Fruit fly (Drosophila melanogaster) whole organism, embryonic: ENCODE measurements around the gene grass.
A peak's percentile ranks its signal among the peaks of the same experiment; 100 is the strongest.

Experiments
- CG10565 ChIP-seq: fragments of 200-800 bp; sonication (Bioruptor generic); optimal IDR thresholded peaks from 3 replicates; lab custom pipeline; 2016; ENCODE audit warnings: missing biosample characterization, mild to moderate bottlenecking, missing genetic modification characterization
- CG1602 ChIP-seq: fragments of 200-800 bp; sonication (Bioruptor generic); optimal IDR thresholded peaks from 3 replicates; lab custom pipeline; 2016; ENCODE audit warnings: missing biosample characterization, missing genetic modification characterization
- CG17568 ChIP-seq: fragments of 200-800 bp; sonication (Bioruptor generic); optimal IDR thresholded peaks from 2 replicates; lab custom pipeline; 2018; ENCODE audit warnings: missing biosample characterization, mild to moderate bottlenecking, missing genetic modification characterization, moderate library complexity
- CG17612 ChIP-seq: fragments of 200-800 bp; sonication (Bioruptor generic); IDR thresholded peaks from 2 replicates; pipeline ENCODE4 v1.3.6; 2022; ENCODE audit warnings: missing biosample characterization, missing genetic modification characterization
- CG18764 ChIP-seq: fragments of 200-800 bp; sonication (Bioruptor generic); optimal IDR thresholded peaks from 3 replicates; lab custom pipeline; 2016; ENCODE audit warnings: missing biosample characterization, missing genetic modification characterization
- CG31441 ChIP-seq: fragments of 200-800 bp; sonication (Bioruptor generic); IDR thresholded peaks from 2 replicates; pipeline ENCODE4 v1.3.6; 2022; ENCODE audit warnings: missing biosample characterization, missing genetic modification characterization
- CG33213 ChIP-seq: fragments of 200-800 bp; sonication (Bioruptor generic); optimal IDR thresholded peaks from 3 replicates; lab custom pipeline; 2016; ENCODE audit warnings: missing biosample characterization, missing genetic modification characterization
- CG33557 ChIP-seq: fragments of 200-800 bp; sonication (Bioruptor generic); optimal IDR thresholded peaks from 2 replicates; lab custom pipeline; 2019; ENCODE audit warnings: missing biosample characterization, mild to moderate bottlenecking, missing genetic modification characterization, moderate library complexity
- CG4328 ChIP-seq: fragments of 200-800 bp; sonication (Bioruptor generic); optimal IDR thresholded peaks from 3 replicates; lab custom pipeline; 2017; ENCODE audit warnings: missing biosample characterization, missing genetic modification reagents, missing genetic modification characterization
- CG5180 ChIP-seq: fragments of 200-800 bp; sonication (Bioruptor generic); optimal IDR thresholded peaks from 3 replicates; lab custom pipeline; 2017; ENCODE audit warnings: missing biosample characterization, missing genetic modification characterization, mild to moderate bottlenecking, moderate library complexity, missing genetic modification reagents
- CG5245 ChIP-seq: fragments of 200-800 bp; sonication (Bioruptor generic); optimal IDR thresholded peaks from 3 replicates; lab custom pipeline; 2016; ENCODE audit warnings: missing biosample characterization, missing genetic modification characterization
- CG6689 ChIP-seq: fragments of 200-800 bp; sonication (Bioruptor generic); IDR thresholded peaks from 2 replicates; pipeline ENCODE4 v1.3.6; 2022; ENCODE audit warnings: missing biosample characterization, missing genetic modification characterization
- Fer3 ChIP-seq: fragments of 200-800 bp; sonication (Bioruptor generic); optimal IDR thresholded peaks from 2 replicates; lab custom pipeline; 2018; ENCODE audit warnings: missing biosample characterization, mild to moderate bottlenecking, missing genetic modification characterization, moderate library complexity
- Gug ChIP-seq: fragments of 200-800 bp; sonication (Bioruptor generic); IDR thresholded peaks from 4 replicates; pipeline ENCODE4 v1.3.6; 2022; ENCODE audit warnings: missing biosample characterization, missing genetic modification characterization
- HLH3B ChIP-seq: fragments of 200-800 bp; sonication (Bioruptor generic); IDR thresholded peaks from 2 replicates; pipeline ENCODE4 v1.3.6; 2022; ENCODE audit warnings: missing biosample characterization, missing genetic modification characterization
- Hmx ChIP-seq: fragments of 200-800 bp; sonication (Bioruptor generic); optimal IDR thresholded peaks from 2 replicates; lab custom pipeline; 2016; ENCODE audit warnings: missing biosample characterization, missing genetic modification characterization
- Hr3 ChIP-seq: fragments of 200-800 bp; sonication (Bioruptor generic); optimal IDR thresholded peaks from 3 replicates; lab custom pipeline; 2016; ENCODE audit warnings: missing biosample characterization, missing genetic modification characterization
- Hr78 ChIP-seq, 2 experiments: fragments of 200-800 bp in 1 of 2; fragments of >200 bp in 1 of 2; sonication (Bioruptor generic) in 1 of 2; optimal IDR thresholded peaks; 2 replicates each; lab custom pipeline; 2017 to 2019; ENCODE audit warnings: missing biosample characterization in 2 of 2, missing genetic modification characterization in 2 of 2, mild to moderate bottlenecking in 1 of 2, moderate library complexity in 1 of 2
- PHDP ChIP-seq: fragments of 200-800 bp; sonication (Bioruptor generic); optimal IDR thresholded peaks from 3 replicates; lab custom pipeline; 2018; ENCODE audit warnings: missing biosample characterization, mild to moderate bottlenecking, missing genetic modification characterization, moderate library complexity
- Rx ChIP-seq: fragments of 200-800 bp; sonication (Bioruptor generic); IDR thresholded peaks from 2 replicates; pipeline ENCODE4 v1.3.6; 2022; ENCODE audit warnings: missing biosample characterization, missing genetic modification characterization
- Sin3A ChIP-seq: fragments of >200 bp; optimal IDR thresholded peaks from 2 replicates; lab custom pipeline; 2018
- Spps ChIP-seq: fragments of 200-800 bp; sonication (Bioruptor generic); optimal IDR thresholded peaks from 2 replicates; lab custom pipeline; 2018; ENCODE audit warnings: missing biosample characterization, mild to moderate bottlenecking, missing genetic modification characterization
- Taf1 ChIP-seq: fragments of 200-800 bp; sonication (Bioruptor generic); IDR thresholded peaks from 2 replicates; pipeline ENCODE4 v1.3.6; 2022; ENCODE audit warnings: missing biosample characterization, missing genetic modification characterization
- Usf ChIP-seq: fragments of 200-800 bp; sonication (Bioruptor generic); optimal IDR thresholded peaks from 2 replicates; lab custom pipeline; 2017; ENCODE audit warnings: missing genotype, missing biosample characterization, missing genetic modification characterization
- amos ChIP-seq: fragments of 200-800 bp; sonication (Bioruptor generic); IDR thresholded peaks from 2 replicates; pipeline ENCODE4 v1.3.6; 2022; ENCODE audit warnings: missing biosample characterization, missing genetic modification characterization; ENCODE audit not compliant: partially characterized antibody
- bcd ChIP-seq: fragments of 200-800 bp; sonication (Bioruptor generic); optimal IDR thresholded peaks from 2 replicates; lab custom pipeline; 2017; ENCODE audit warnings: missing biosample characterization, mild to moderate bottlenecking, missing genetic modification characterization
- chinmo ChIP-seq: fragments of 200-800 bp; sonication (Bioruptor generic); IDR thresholded peaks from 4 replicates; pipeline ENCODE4 v1.3.6; 2022; ENCODE audit warnings: missing biosample characterization, missing genetic modification characterization; ENCODE audit not compliant: partially characterized antibody
- emc ChIP-seq: fragments of 200-800 bp; sonication (Bioruptor generic); optimal IDR thresholded peaks from 2 replicates; lab custom pipeline; 2016; ENCODE audit warnings: missing biosample characterization, missing genetic modification characterization
- ftz-f1 ChIP-seq: fragments of 200-800 bp; sonication (Bioruptor generic); optimal IDR thresholded peaks from 2 replicates; lab custom pipeline; 2016; ENCODE audit warnings: missing biosample characterization, missing genetic modification characterization
- inv ChIP-seq: fragments of 200-800 bp; sonication (Bioruptor generic); IDR thresholded peaks from 2 replicates; pipeline ENCODE4 v1.3.6; 2022; ENCODE audit warnings: missing biosample characterization, missing genetic modification characterization; ENCODE audit not compliant: partially characterized antibody
- mam ChIP-seq: fragments of 200-800 bp; sonication (Bioruptor generic); optimal IDR thresholded peaks from 3 replicates; lab custom pipeline; 2016; ENCODE audit warnings: missing biosample characterization, missing genetic modification characterization
- oc ChIP-seq: fragments of 200-800 bp; sonication (Bioruptor generic); optimal IDR thresholded peaks from 2 replicates; lab custom pipeline; 2018; ENCODE audit warnings: missing biosample characterization, mild to moderate bottlenecking, missing genetic modification characterization, moderate library complexity
- ro ChIP-seq: fragments of 200-800 bp; sonication (Bioruptor generic); IDR thresholded peaks from 2 replicates; pipeline ENCODE4 v1.3.6; 2022; ENCODE audit warnings: missing biosample characterization, missing genetic modification characterization
- sug ChIP-seq: fragments of 200-800 bp; optimal IDR thresholded peaks from 2 replicates; lab custom pipeline; 2019; ENCODE audit warnings: missing biosample characterization, mild to moderate bottlenecking, missing genetic modification characterization, moderate library complexity
- tap ChIP-seq: fragments of 200-800 bp; optimal IDR thresholded peaks from 3 replicates; lab custom pipeline; 2019; ENCODE audit warnings: missing biosample characterization, mild to moderate bottlenecking, missing genetic modification characterization, moderate library complexity
- tx ChIP-seq: fragments of 200-800 bp; sonication (Bioruptor generic); optimal IDR thresholded peaks from 2 replicates; lab custom pipeline; 2016; ENCODE audit warnings: missing biosample characterization, missing genetic modification characterization
- unc-4 ChIP-seq: fragments of 200-800 bp; sonication (Bioruptor generic); IDR thresholded peaks from 2 replicates; pipeline ENCODE4 v1.3.6; 2022; ENCODE audit warnings: missing biosample characterization, missing genetic modification characterization; ENCODE audit not compliant: partially characterized antibody
- unpg ChIP-seq: fragments of 200-800 bp; sonication (Bioruptor generic); optimal IDR thresholded peaks from 3 replicates; lab custom pipeline; 2018; ENCODE audit warnings: missing biosample characterization, mild to moderate bottlenecking, missing genetic modification characterization, moderate library complexity
- vnd ChIP-seq: fragments of 200-800 bp; sonication (Bioruptor generic); IDR thresholded peaks from 3 replicates; pipeline ENCODE4 v1.3.6; 2022; ENCODE audit warnings: missing biosample characterization, missing genetic modification characterization; ENCODE audit not compliant: partially characterized antibody
- vvl ChIP-seq: fragments of 200-800 bp; sonication (Bioruptor generic); IDR thresholded peaks from 2 replicates; pipeline ENCODE4 v1.3.6; 2022; ENCODE audit warnings: missing biosample characterization, missing genetic modification characterization

Gene grass

dm6 chr3R:27150685-27151515 lies 6.8 kb upstream of the grass start, which contains the start of gene CG6051 (continued):
- TF ChIP-seq tx (GFP tag; lab: Kevin White, UChicago), result peak; percentile 34
- TF ChIP-seq CG4328 (GFP tag; lab: Kevin White, UChicago), result peak; percentile 40
- no peak for TF ChIP-seq CG17568 (GFP tag; lab: Kevin White, UChicago)
- TF ChIP-seq bcd (GFP tag; lab: Kevin White, UChicago), result peak; percentile 61
- TF ChIP-seq Hmx, result no peak
- peak; percentile 58; the same call in 1 of the 4 replicates for TF ChIP-seq Gug (GFP tag; lab: Robert Waterston, UW)
- peak; percentile 10 for TF ChIP-seq CG33557 (GFP tag; lab: Kevin White, UChicago)
- TF ChIP-seq tap, result peak; percentile 44
- TF ChIP-seq Hr78 (GFP tag; optimal IDR thresholded peaks at IDR 0.05; lab: Kevin White, UChicago), result peak in 1 of 2 experiments; percentile 13
- no peak for TF ChIP-seq CG6689
- no peak for TF ChIP-seq CG17612 (GFP tag; lab: Robert Waterston, UW)
- TF ChIP-seq sug (tag; lab: Kevin White, UChicago), result peak; percentile 46
- TF ChIP-seq Sin3A (lab: Kevin White, UChicago), result no peak
- no peak for TF ChIP-seq HLH3B (GFP tag; lab: Robert Waterston, UW)
- TF ChIP-seq CG33213 (GFP tag; lab: Kevin White, UChicago), result peak; percentile 66
- TF ChIP-seq CG10565 (GFP tag; lab: Kevin White, UChicago), result no peak
- TF ChIP-seq ftz-f1 (GFP tag; lab: Kevin White, UChicago), result peak; percentile 41
- TF ChIP-seq Hr3 (GFP tag; lab: Kevin White, UChicago), result peak; percentile 54
- TF ChIP-seq vnd, result no peak
- TF ChIP-seq amos (GFP tag; lab: Robert Waterston, UW), result no peak
- no peak for TF ChIP-seq emc (GFP tag; lab: Kevin White, UChicago)
- TF ChIP-seq chinmo (GFP tag; lab: Robert Waterston, UW), result no peak
- TF ChIP-seq unpg (GFP tag; lab: Kevin White, UChicago), result peak; percentile 51
- TF ChIP-seq mam (GFP tag; lab: Kevin White, UChicago), result peak; percentile 63
- no peak for TF ChIP-seq Spps (tag; lab: Kevin White, UChicago)
- TF ChIP-seq Taf1 (GFP tag; lab: Robert Waterston, UW), result no peak
- no peak for TF ChIP-seq CG5245 (GFP tag; lab: Kevin White, UChicago)
- peak; percentile 45 for TF ChIP-seq CG1602 (GFP tag; lab: Kevin White, UChicago)
- peak; percentile 64 for TF ChIP-seq PHDP (tag; lab: Kevin White, UChicago)
- peak; percentile 69 for TF ChIP-seq Fer3 (tag; lab: Kevin White, UChicago)
- TF ChIP-seq inv (GFP tag; lab: Robert Waterston, UW), result no peak
- peak; percentile 45 for TF ChIP-seq oc (tag; lab: Kevin White, UChicago)
- no peak for TF ChIP-seq Usf (GFP tag; lab: Kevin White, UChicago)
- no peak for TF ChIP-seq CG31441 (GFP tag; lab: Robert Waterston, UW)
- TF ChIP-seq vvl (GFP tag; lab: Robert Waterston, UW), result no peak
- peak; percentile 16 for TF ChIP-seq CG18764 (GFP tag; lab: Kevin White, UChicago)
- no peak for TF ChIP-seq Rx (GFP tag; lab: Robert Waterston, UW)
- TF ChIP-seq ro, result no peak
- no peak for TF ChIP-seq unc-4 (GFP tag; lab: Robert Waterston, UW)
- no peak for TF ChIP-seq CG5180 (GFP tag; lab: Kevin White, UChicago)
